Worm (Caenorhabditis elegans) whole organism, midembryonic: ENCODE data around the gene H12D21.6.

ENCODE experiments used
- T22C8.4 ChIP-seq: fragments of 200-800 bp; sonication (Bioruptor generic); IDR thresholded peaks from 2 replicates; pipeline ENCODE4 v1.3.6; 2022; ENCODE audit warnings: missing genetic modification characterization, missing compliant biosample characterization
- cog-1 ChIP-seq: sonication (generic microtip); optimal IDR thresholded peaks from 2 replicates; lab custom pipeline; 2016; ENCODE audit warnings: missing genetic modification characterization, missing compliant biosample characterization
- flt-1 ChIP-seq: fragments of 200-800 bp; sonication (Bioruptor generic); IDR thresholded peaks from 2 replicates; pipeline ENCODE4 v1.3.6; 2022; ENCODE audit warnings: missing genetic modification characterization, missing compliant biosample characterization
- klf-2 ChIP-seq: fragments of 200-800 bp; sonication (Bioruptor generic); conservative IDR thresholded peaks from 2 replicates; pipeline ENCODE4 v1.3.6; 2022; ENCODE audit warnings: missing genetic modification reagents, missing genetic modification characterization, missing compliant biosample characterization
- ref-1 ChIP-seq: fragments of 200-800 bp; sonication (Bioruptor generic); conservative IDR thresholded peaks from 2 replicates; pipeline ENCODE4 v1.3.6; 2022; ENCODE audit warnings: missing genetic modification reagents, missing genetic modification characterization, missing compliant biosample characterization
- tab-1 ChIP-seq: fragments of 200-800 bp; sonication (Bioruptor generic); IDR thresholded peaks from 2 replicates; pipeline ENCODE4 v1.3.6; 2022; ENCODE audit warnings: missing genetic modification characterization, missing compliant biosample characterization
- ztf-23 ChIP-seq: fragments of 200-800 bp; sonication (Bioruptor generic); IDR thresholded peaks from 2 replicates; pipeline ENCODE4 v1.3.6; 2022; ENCODE audit warnings: missing genetic modification reagents, missing genetic modification characterization, missing compliant biosample characterization
- ztf-29 ChIP-seq: fragments of 200-800 bp; sonication (Bioruptor generic); IDR thresholded peaks from 2 replicates; pipeline ENCODE4 v1.3.6; 2022; ENCODE audit warnings: missing genetic modification reagents, missing genetic modification characterization, missing compliant biosample characterization

DNA sequence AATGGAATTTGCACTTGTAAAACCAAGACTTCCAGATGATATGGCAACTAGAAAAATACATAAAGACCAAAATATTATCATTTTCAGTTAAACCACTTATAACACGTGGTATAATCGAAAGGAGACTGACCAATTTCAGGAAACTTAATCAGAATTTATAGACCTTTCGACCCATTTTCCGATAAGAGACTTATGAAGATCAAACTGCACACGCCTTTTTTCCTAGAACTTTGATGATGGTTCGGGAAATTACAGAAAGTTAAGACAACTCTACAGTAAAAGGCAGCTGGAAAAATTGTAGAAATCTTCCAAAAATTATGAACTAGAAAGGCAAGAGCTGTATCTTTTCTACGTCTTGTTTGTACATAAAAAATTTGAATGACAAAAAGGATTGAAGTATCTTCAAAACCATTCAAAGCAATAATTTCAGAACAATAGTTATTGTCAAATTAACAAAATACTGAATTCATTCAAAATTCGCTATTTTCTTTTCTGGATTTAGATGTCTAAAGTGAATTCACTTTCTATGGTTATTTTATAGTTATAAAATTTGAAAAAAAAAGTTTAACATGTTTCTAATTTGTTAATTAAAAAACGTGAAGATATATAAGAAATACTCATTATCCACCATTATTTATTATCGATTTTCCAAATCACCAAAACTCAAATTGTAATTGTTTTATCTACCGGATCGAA lies 4.1 kb downstream of the H12D21.6 start, which contains the start of the genes mpst-2 and H12D21.5:
- TF ChIP-seq T22C8.4 (GFP tag; lab: Robert Waterston, UW): no peak
- no peak for TF ChIP-seq ztf-29 (GFP tag; lab: Robert Waterston, UW)
- no peak for TF ChIP-seq klf-2
- TF ChIP-seq ref-1: no peak
- no peak for TF ChIP-seq flt-1 (GFP tag; lab: Robert Waterston, UW)
- TF ChIP-seq ztf-23 (GFP tag; lab: Robert Waterston, UW): no peak
- no peak for TF ChIP-seq tab-1
- no peak for TF ChIP-seq cog-1
